Fruit fly (Drosophila melanogaster): ENCODE measurements around the gene CG16865.

- TF ChIP-seq Crg-1 (GFP tag; optimal IDR thresholded peaks at IDR 0.05): no peak
- no peak for TF ChIP-seq toe (GFP tag; optimal IDR thresholded peaks at IDR 0.05)
- TF ChIP-seq CG7045 (GFP tag; optimal IDR thresholded peaks at IDR 0.05): no peak
- TF ChIP-seq CG7101 (tag; optimal IDR thresholded peaks at IDR 0.05): no peak
- no peak for TF ChIP-seq bab1 (GFP tag; optimal IDR thresholded peaks at IDR 0.05)
- TF ChIP-seq ovo (GFP tag; optimal IDR thresholded peaks at IDR 0.05): no peak
- TF ChIP-seq kay (GFP tag; ENCODE audit: borderline replicate concordance): no peak
- TF ChIP-seq CG33017 (tag; optimal IDR thresholded peaks at IDR 0.05): no peak
- no peak for TF ChIP-seq Clk (GFP tag; optimal IDR thresholded peaks at IDR 0.05)
- TF ChIP-seq CG11617 (GFP tag; optimal IDR thresholded peaks at IDR 0.05): no peak
These were observed 27.1 kb upstream of the CG16865 start, which contains the start of gene CG16890 for dm6 chr2L:13784155-13784681.
